Worm (Caenorhabditis elegans): Measurements from ENCODE around the gene lgg-3.

- TF ChIP-seq rcor-1 (GFP tag; IDR thresholded peaks at IDR 0.05) = peak; percentile 69
- no peak for TF ChIP-seq attf-6 (GFP tag; IDR thresholded peaks at IDR 0.05)
- no peak for TF ChIP-seq akir-1 (GFP tag; optimal IDR thresholded peaks at IDR 0.05)
These were observed 8.3 kb upstream of the lgg-3 start, which contains the start of gene rpl-23 for ce11 chrIII:5706077-5706627.

Data from whole organism, young adult.